Worm (Caenorhabditis elegans) whole organism, late embryonic: Measurements from ENCODE around the gene mtl-2.

Experiments
- pqm-1 ChIP-seq: sonication (generic microtip); optimal IDR thresholded peaks from 2 replicates; lab custom pipeline; 2016; ENCODE audit warnings: missing genetic modification characterization, missing compliant biosample characterization
- pros-1 ChIP-seq: fragments of 150-350 bp; optimal IDR thresholded peaks from 2 replicates; lab custom pipeline; 2014; ENCODE audit warnings: missing biosample characterization, missing genetic modification reagents, missing genetic modification characterization
- sox-2 ChIP-seq: fragments of 200-800 bp; sonication (Bioruptor generic); IDR thresholded peaks from 2 replicates; pipeline ENCODE4 v1.3.6; 2022; ENCODE audit warnings: missing genetic modification reagents, missing genetic modification characterization, missing compliant biosample characterization
- unc-55 ChIP-seq: sonication (generic microtip); optimal IDR thresholded peaks from 2 replicates; lab custom pipeline; 2017; ENCODE audit warnings: missing biosample characterization, missing genetic modification reagents, missing genetic modification characterization

- TF ChIP-seq pqm-1 (tag; lab: Kevin White, UChicago) (no peak), unc-55 (GFP tag; lab: Kevin White, UChicago) (no peak), sox-2 (GFP tag; lab: Robert Waterston, UW) (no peak), pros-1 (tag; lab: Kevin White, UChicago) (no peak)
Observed at ce11 chrV:14027384-14027783, 8.9 kb upstream of the mtl-2 start, which contains the start of gene T08G5.3.
